Fruit fly (Drosophila melanogaster) whole organism, embryonic: ENCODE measurements around the gene DENR.

Experiments used
- CG1024 ChIP-seq: fragments of 200-800 bp; sonication (Bioruptor generic); IDR thresholded peaks from 2 replicates; pipeline ENCODE4 v1.3.6; 2022; ENCODE audit warnings: missing biosample characterization, missing genetic modification characterization
- CG11085 ChIP-seq: fragments of 200-800 bp; sonication (Bioruptor generic); IDR thresholded peaks from 2 replicates; pipeline ENCODE4 v1.3.6; 2022; ENCODE audit warnings: missing biosample characterization, missing genetic modification characterization
- CG11504 ChIP-seq: fragments of 200-800 bp; sonication (Bioruptor generic); optimal IDR thresholded peaks from 3 replicates; lab custom pipeline; 2019; ENCODE audit warnings: missing biosample characterization, mild to moderate bottlenecking, missing genetic modification characterization, moderate library complexity
- CG12155 ChIP-seq: fragments of 200-800 bp; sonication (Bioruptor generic); optimal IDR thresholded peaks from 3 replicates; lab custom pipeline; 2016; ENCODE audit warnings: missing biosample characterization, missing genetic modification characterization
- CG12236 ChIP-seq: fragments of 200-800 bp; sonication (Bioruptor generic); optimal IDR thresholded peaks from 2 replicates; lab custom pipeline; 2016; ENCODE audit warnings: missing biosample characterization, missing genetic modification characterization
- CG12391 ChIP-seq: fragments of 200-800 bp; sonication (Bioruptor generic); optimal IDR thresholded peaks from 3 replicates; lab custom pipeline; 2018; ENCODE audit warnings: missing biosample characterization, mild to moderate bottlenecking, missing genetic modification characterization, moderate library complexity
- CG14710 ChIP-seq: fragments of 200-800 bp; sonication (Bioruptor generic); optimal IDR thresholded peaks from 3 replicates; lab custom pipeline; 2019; ENCODE audit warnings: missing biosample characterization, mild to moderate bottlenecking, missing genetic modification characterization, moderate library complexity
- CG15479 ChIP-seq: fragments of 200-800 bp; sonication (Bioruptor generic); optimal IDR thresholded peaks from 3 replicates; lab custom pipeline; 2019; ENCODE audit warnings: missing biosample characterization, mild to moderate bottlenecking, missing genetic modification characterization, moderate library complexity
- CG15514 ChIP-seq: fragments of 200-800 bp; sonication (Bioruptor generic); optimal IDR thresholded peaks from 3 replicates; lab custom pipeline; 2017; ENCODE audit warnings: missing biosample characterization, missing genetic modification characterization, mild to moderate bottlenecking, moderate library complexity, missing genetic modification reagents
- CG16863 ChIP-seq: fragments of 200-800 bp; sonication (Bioruptor generic); optimal IDR thresholded peaks from 3 replicates; lab custom pipeline; 2016; ENCODE audit warnings: missing biosample characterization, missing genetic modification characterization
- CG17186 ChIP-seq: fragments of 200-800 bp; sonication (Bioruptor generic); optimal IDR thresholded peaks from 3 replicates; lab custom pipeline; 2017; ENCODE audit warnings: missing biosample characterization, missing genetic modification reagents, missing genetic modification characterization
- CG17359 ChIP-seq: fragments of 200-800 bp; sonication (Bioruptor generic); optimal IDR thresholded peaks from 3 replicates; lab custom pipeline; 2018; ENCODE audit warnings: missing biosample characterization, mild to moderate bottlenecking, missing genetic modification characterization, moderate library complexity
- CG18011 ChIP-seq: fragments of 200-800 bp; sonication (Bioruptor generic); optimal IDR thresholded peaks from 2 replicates; lab custom pipeline; 2017; ENCODE audit warnings: missing biosample characterization, missing genetic modification characterization, mild to moderate bottlenecking, moderate library complexity, missing genotype
- CG18262 ChIP-seq: fragments of 200-800 bp; optimal IDR thresholded peaks from 3 replicates; lab custom pipeline; 2019; ENCODE audit warnings: missing biosample characterization, mild to moderate bottlenecking, missing genetic modification characterization, moderate library complexity
- CG18764 ChIP-seq: fragments of 200-800 bp; sonication (Bioruptor generic); optimal IDR thresholded peaks from 3 replicates; lab custom pipeline; 2016; ENCODE audit warnings: missing biosample characterization, missing genetic modification characterization
- CG31224 ChIP-seq: fragments of 200-800 bp; sonication (Bioruptor generic); IDR thresholded peaks from 2 replicates; pipeline ENCODE4 v1.3.6; 2022; ENCODE audit warnings: missing biosample characterization, missing genetic modification characterization
- CG3163 ChIP-seq: fragments of 200-800 bp; sonication (Bioruptor generic); optimal IDR thresholded peaks from 3 replicates; lab custom pipeline; 2016; ENCODE audit warnings: missing biosample characterization, missing genetic modification characterization
- CG32772 ChIP-seq: fragments of 200-800 bp; sonication (Bioruptor generic); IDR thresholded peaks from 2 replicates; pipeline ENCODE4 v1.3.6; 2022; ENCODE audit warnings: missing biosample characterization, missing genetic modification characterization
- CG6272 ChIP-seq: fragments of 200-800 bp; sonication (Bioruptor generic); IDR thresholded peaks from 2 replicates; pipeline ENCODE4 v1.3.6; 2022; ENCODE audit warnings: missing biosample characterization, missing genetic modification characterization
- CG8290 ChIP-seq, 3 experiments: fragments of 200-800 bp; sonication (Bioruptor generic); optimal IDR thresholded peaks; 2 replicates each; lab custom pipeline; 2016 to 2019; ENCODE audit warnings: missing biosample characterization in 3 of 3, missing genetic modification characterization in 3 of 3, mild to moderate bottlenecking in 2 of 3, moderate library complexity in 1 of 3
- CrebB ChIP-seq: fragments of 200-800 bp; sonication (Bioruptor generic); optimal IDR thresholded peaks from 3 replicates; lab custom pipeline; 2018; ENCODE audit warnings: missing biosample characterization, mild to moderate bottlenecking, missing genetic modification characterization
- Gsc ChIP-seq: fragments of 200-800 bp; sonication (Bioruptor generic); IDR thresholded peaks from 2 replicates; pipeline ENCODE4 v1.3.6; 2022; ENCODE audit warnings: missing biosample characterization, missing genetic modification characterization
- Med ChIP-seq: fragments of 200-800 bp; sonication (Bioruptor generic); peaks from one replicate; lab custom pipeline; 2016; ENCODE audit warnings: missing biosample characterization, missing genetic modification characterization, mild to moderate bottlenecking, inconsistent platforms, moderate library complexity
- Neu2 ChIP-seq: fragments of 200-800 bp; sonication (Bioruptor generic); optimal IDR thresholded peaks from 3 replicates; lab custom pipeline; 2016; ENCODE audit warnings: missing biosample characterization, missing genetic modification characterization, borderline replicate concordance
- Optix ChIP-seq: fragments of 200-800 bp; sonication (Bioruptor generic); IDR thresholded peaks from 3 replicates; pipeline ENCODE4 v1.3.6; 2022; ENCODE audit warnings: missing biosample characterization, missing genetic modification characterization
- Ptx1 ChIP-seq: fragments of 200-800 bp; sonication (Bioruptor generic); IDR thresholded peaks from 2 replicates; pipeline ENCODE4 v1.3.6; 2022; ENCODE audit warnings: missing biosample characterization, missing genetic modification characterization
- Ssrp ChIP-seq: fragments of 200-800 bp; sonication (Bioruptor generic); optimal IDR thresholded peaks from 2 replicates; lab custom pipeline; 2018; ENCODE audit warnings: missing biosample characterization, mild to moderate bottlenecking, missing genetic modification characterization, moderate library complexity
- TFAM ChIP-seq: fragments of 200-800 bp; sonication (Bioruptor generic); optimal IDR thresholded peaks from 2 replicates; lab custom pipeline; 2017; ENCODE audit warnings: missing biosample characterization, missing genetic modification characterization, inconsistent platforms
- ap ChIP-seq: fragments of 200-800 bp; sonication (Bioruptor generic); IDR thresholded peaks from 2 replicates; pipeline ENCODE4 v1.3.6; 2022; ENCODE audit warnings: missing biosample characterization, missing genetic modification characterization
- bowl ChIP-seq: fragments of 200-800 bp; sonication (Bioruptor generic); IDR thresholded peaks from 2 replicates; pipeline ENCODE4 v1.3.6; 2022; ENCODE audit warnings: missing biosample characterization, missing genetic modification characterization
- cato ChIP-seq: fragments of 200-800 bp; sonication (Bioruptor generic); optimal IDR thresholded peaks from 2 replicates; lab custom pipeline; 2016; ENCODE audit warnings: missing biosample characterization, missing genetic modification characterization, borderline replicate concordance
- cg ChIP-seq: fragments of 200-800 bp; sonication (Bioruptor generic); optimal IDR thresholded peaks from 3 replicates; lab custom pipeline; 2019; ENCODE audit warnings: missing biosample characterization, mild to moderate bottlenecking, missing genetic modification characterization, moderate library complexity
- dmrt99B ChIP-seq: fragments of 200-800 bp; sonication (Bioruptor generic); optimal IDR thresholded peaks from 2 replicates; lab custom pipeline; 2018; ENCODE audit warnings: missing biosample characterization, mild to moderate bottlenecking, missing genetic modification characterization, moderate library complexity
- dpn ChIP-seq, 2 experiments: fragments of 200-800 bp; sonication (Bioruptor generic); optimal IDR thresholded peaks; 3 replicates each; lab custom pipeline; 2016; ENCODE audit warnings: missing biosample characterization in 2 of 2, missing genetic modification characterization in 2 of 2
- ewg ChIP-seq: fragments of 200-800 bp; sonication (Bioruptor generic); optimal IDR thresholded peaks from 3 replicates; lab custom pipeline; 2017; ENCODE audit warnings: mild to moderate bottlenecking, missing biosample characterization, missing genetic modification reagents, missing genetic modification characterization
- inv ChIP-seq: fragments of 200-800 bp; sonication (Bioruptor generic); IDR thresholded peaks from 2 replicates; pipeline ENCODE4 v1.3.6; 2022; ENCODE audit warnings: missing biosample characterization, missing genetic modification characterization; ENCODE audit not compliant: partially characterized antibody
- jumu ChIP-seq: fragments of 200-800 bp; sonication (Bioruptor generic); optimal IDR thresholded peaks from 3 replicates; lab custom pipeline; 2016; ENCODE audit warnings: missing biosample characterization, missing genetic modification characterization
- kay ChIP-seq: fragments of 200-800 bp; sonication (Bioruptor generic); optimal IDR thresholded peaks from 2 replicates; lab custom pipeline; 2016; ENCODE audit warnings: missing biosample characterization, missing genetic modification characterization
- kni ChIP-seq: fragments of 200-800 bp; sonication (Bioruptor generic); optimal IDR thresholded peaks from 3 replicates; lab custom pipeline; 2017; ENCODE audit warnings: mild to moderate bottlenecking, missing biosample characterization, missing genetic modification reagents, missing genetic modification characterization
- nerfin-1 ChIP-seq: fragments of 200-800 bp; sonication (Bioruptor generic); optimal IDR thresholded peaks from 3 replicates; lab custom pipeline; 2019; ENCODE audit warnings: missing biosample characterization, mild to moderate bottlenecking, missing genetic modification characterization, moderate library complexity
- pita ChIP-seq: fragments of 200-800 bp; sonication (Bioruptor generic); optimal IDR thresholded peaks from 2 replicates; lab custom pipeline; 2017; ENCODE audit warnings: missing biosample characterization, mild to moderate bottlenecking, missing genetic modification characterization
- salm ChIP-seq: fragments of 200-800 bp; sonication (Bioruptor generic); optimal IDR thresholded peaks from 2 replicates; lab custom pipeline; 2018; ENCODE audit warnings: missing biosample characterization, mild to moderate bottlenecking, missing genetic modification characterization
- sd ChIP-seq: fragments of 200-800 bp; sonication (Bioruptor generic); optimal IDR thresholded peaks from 3 replicates; lab custom pipeline; 2018; ENCODE audit warnings: missing biosample characterization, mild to moderate bottlenecking, missing genetic modification characterization, moderate library complexity
- seq ChIP-seq: fragments of 200-800 bp; sonication (Bioruptor generic); IDR thresholded peaks from 2 replicates; pipeline ENCODE4 v1.3.6; 2022; ENCODE audit warnings: missing biosample characterization, missing genetic modification characterization
- sug ChIP-seq: fragments of 200-800 bp; optimal IDR thresholded peaks from 2 replicates; lab custom pipeline; 2019; ENCODE audit warnings: missing biosample characterization, mild to moderate bottlenecking, missing genetic modification characterization, moderate library complexity
- wek ChIP-seq: fragments of 200-800 bp; sonication (Bioruptor generic); optimal IDR thresholded peaks from 3 replicates; lab custom pipeline; 2018; ENCODE audit warnings: missing biosample characterization, mild to moderate bottlenecking, missing genetic modification characterization, moderate library complexity

Gene DENR

dm6 chrX:16932820-16933386 is 46.5 kb upstream of the DENR start (continued):
- TF ChIP-seq dmrt99B (peak; percentile 30), nerfin-1 (tag; lab: Kevin White, UChicago) (no peak), CG18262 (tag; lab: Kevin White, UChicago) (peak; percentile 2), seq (no peak), Optix (no peak), sd (tag; lab: Kevin White, UChicago) (no peak)
- TF ChIP-seq, all 482 proteins: peak for 19

- no peak for TF ChIP-seq kay (GFP tag; lab: Kevin White, UChicago)
- peak; percentile 44; the same call in 1 of the 3 replicates for TF ChIP-seq Optix
- no peak for TF ChIP-seq CG3163 (GFP tag; lab: Kevin White, UChicago)
- TF ChIP-seq Gsc: no peak
- TF ChIP-seq pita (GFP tag; lab: Kevin White, UChicago): no peak
- TF ChIP-seq salm (tag; lab: Kevin White, UChicago): no peak
- peak; percentile 17; the same call in 1 of the 2 replicates for TF ChIP-seq ap (GFP tag; lab: Robert Waterston, UW)
- no peak for TF ChIP-seq CG31224
- no peak for TF ChIP-seq CG18764 (GFP tag; lab: Kevin White, UChicago)
- no peak for TF ChIP-seq CG15479
- TF ChIP-seq CG12155: no peak
- TF ChIP-seq CG14710 (tag; lab: Kevin White, UChicago): no peak
- no peak for TF ChIP-seq CG12391 (tag; lab: Kevin White, UChicago)
- TF ChIP-seq CG11504 (tag; lab: Kevin White, UChicago): peak; percentile 23
- no peak for TF ChIP-seq CG6272 (GFP tag; lab: Robert Waterston, UW)
- no peak for TF ChIP-seq Ssrp (tag; lab: Kevin White, UChicago)
- TF ChIP-seq Med (GFP tag; lab: Kevin White, UChicago): peak; percentile 62
- no peak for TF ChIP-seq CG17186 (GFP tag; lab: Kevin White, UChicago)
- no peak for TF ChIP-seq ewg (GFP tag; lab: Kevin White, UChicago)
- no peak for TF ChIP-seq CG18011 (GFP tag; lab: Kevin White, UChicago)
- TF ChIP-seq cato (GFP tag; lab: Kevin White, UChicago): no peak
- no peak for TF ChIP-seq Ptx1 (GFP tag; lab: Robert Waterston, UW)
- TF ChIP-seq CG15514 (GFP tag; lab: Kevin White, UChicago): no peak
- TF ChIP-seq TFAM (GFP tag; lab: Kevin White, UChicago): no peak
- no peak for TF ChIP-seq jumu (GFP tag; lab: Kevin White, UChicago)
- TF ChIP-seq CG17359: no peak
- TF ChIP-seq CrebB (tag; lab: Kevin White, UChicago): no peak
- no peak for TF ChIP-seq wek (GFP tag; lab: Kevin White, UChicago)
- TF ChIP-seq inv: no peak
- TF ChIP-seq sug (tag; lab: Kevin White, UChicago): peak; percentile 74
- peak; percentile 21 for TF ChIP-seq cg
- TF ChIP-seq CG11085 (GFP tag; lab: Robert Waterston, UW): no peak
- TF ChIP-seq dpn (GFP tag; optimal IDR thresholded peaks at IDR 0.05; lab: Kevin White, UChicago): no peak
- no peak for TF ChIP-seq bowl
- no peak for TF ChIP-seq Neu2
- 0 out of 2 replicates have a peak, but pooled peaks have one; percentile 12 for TF ChIP-seq CG32772 (GFP tag; lab: Robert Waterston, UW)
- TF ChIP-seq kni (GFP tag; lab: Kevin White, UChicago): no peak
- no peak for TF ChIP-seq CG12236
- no peak for TF ChIP-seq CG1024 (GFP tag; lab: Robert Waterston, UW)
- TF ChIP-seq CG8290 (GFP tag; optimal IDR thresholded peaks at IDR 0.05; lab: Kevin White, UChicago): no peak
- peak in 1 of 2 experiments; percentile 40 for TF ChIP-seq CG8290 (tag; optimal IDR thresholded peaks at IDR 0.05; lab: Kevin White, UChicago)
- no peak for TF ChIP-seq CG16863 (GFP tag; lab: Kevin White, UChicago)
Observed at dm6 chrX:16931994-16932819, 45.8 kb upstream of the DENR start.
